Worm (Caenorhabditis elegans) whole organism, L3 larva: Measurements from ENCODE around the gene egl-46.

Experiments used
- R02D3.7 ChIP-seq: fragments of 150-350 bp; optimal IDR thresholded peaks from 2 replicates; lab custom pipeline; 2014; ENCODE audit warnings: missing biosample characterization, missing genetic modification characterization
- aly-2 ChIP-seq: fragments of 150-350 bp; optimal IDR thresholded peaks from 2 replicates; lab custom pipeline; 2014; ENCODE audit warnings: missing biosample characterization, missing genetic modification characterization
- ama-1 ChIP-seq: fragments of 150-350 bp; optimal IDR thresholded peaks from 2 replicates; lab custom pipeline; 2018
- ceh-16 ChIP-seq: sonication (generic microtip); optimal IDR thresholded peaks from 2 replicates; lab custom pipeline; 2017; ENCODE audit warnings: missing biosample characterization, missing genetic modification characterization
- ceh-28 ChIP-seq: fragments of 150-350 bp; optimal IDR thresholded peaks from 2 replicates; lab custom pipeline; 2014; ENCODE audit warnings: missing biosample characterization, missing genetic modification reagents, missing genetic modification characterization
- ceh-82 ChIP-seq: fragments of 150-350 bp; optimal IDR thresholded peaks from 2 replicates; lab custom pipeline; 2014; ENCODE audit warnings: missing biosample characterization, missing genetic modification characterization
- daf-12 ChIP-seq: fragments of 150-350 bp; optimal IDR thresholded peaks from 2 replicates; lab custom pipeline; 2014; ENCODE audit warnings: missing biosample characterization, missing genetic modification reagents, missing genetic modification characterization
- egl-5 ChIP-seq: fragments of 150-350 bp; optimal IDR thresholded peaks from 2 replicates; lab custom pipeline; 2017; ENCODE audit warnings: missing biosample characterization, missing genetic modification reagents, missing genetic modification characterization, inconsistent platforms
- elt-1 ChIP-seq: fragments of 150-350 bp; optimal IDR thresholded peaks from 2 replicates; lab custom pipeline; 2014; ENCODE audit warnings: missing biosample characterization, missing genetic modification characterization
- elt-2 ChIP-seq: sonication (generic microtip); optimal IDR thresholded peaks from 2 replicates; lab custom pipeline; 2016; ENCODE audit warnings: missing genetic modification reagents, mild to moderate bottlenecking, missing genetic modification characterization, missing compliant biosample characterization
- elt-3 ChIP-seq, 3 experiments: fragments of 150-350 bp in 1 of 3; sonication (generic microtip) in 2 of 3; optimal IDR thresholded peaks; 2 replicates in 2 of 3; 4 replicates in 1 of 3; lab custom pipeline; 2014 to 2017; ENCODE audit warnings: missing biosample characterization in 3 of 3, missing genetic modification characterization in 3 of 3
- eor-1 ChIP-seq, 2 experiments: fragments of 150-350 bp; optimal IDR thresholded peaks; 2 replicates each; lab custom pipeline; 2014 to 2018; ENCODE audit warnings: missing biosample characterization in 2 of 2, missing genetic modification characterization in 2 of 2
- fkh-10 ChIP-seq: sonication (generic microtip); optimal IDR thresholded peaks from 2 replicates; lab custom pipeline; 2017; ENCODE audit warnings: missing biosample characterization, missing genetic modification reagents, missing genetic modification characterization
- fos-1 ChIP-seq: fragments of 150-350 bp; optimal IDR thresholded peaks from 2 replicates; lab custom pipeline; 2014; ENCODE audit warnings: missing biosample characterization, missing genetic modification characterization
- hmg-11 ChIP-seq: sonication (generic microtip); optimal IDR thresholded peaks from 2 replicates; lab custom pipeline; 2016; ENCODE audit warnings: missing genetic modification characterization, missing compliant biosample characterization
- jun-1 ChIP-seq: fragments of 150-350 bp; optimal IDR thresholded peaks from 2 replicates; lab custom pipeline; 2014; ENCODE audit warnings: missing biosample characterization, missing genetic modification reagents, missing genetic modification characterization
- lin-15B ChIP-seq: fragments of 150-350 bp; optimal IDR thresholded peaks from 2 replicates; lab custom pipeline; 2014; ENCODE audit warnings: missing biosample characterization, missing genetic modification characterization
- lin-39 ChIP-seq: fragments of 150-350 bp; optimal IDR thresholded peaks from 2 replicates; lab custom pipeline; 2018; ENCODE audit warnings: missing biosample characterization, missing genetic modification reagents, missing genetic modification characterization
- lsy-12 ChIP-seq: sonication (generic microtip); optimal IDR thresholded peaks from 2 replicates; lab custom pipeline; 2016; ENCODE audit warnings: mild to moderate bottlenecking, missing genetic modification characterization, missing compliant biosample characterization
- nfya-1 ChIP-seq: sonication (generic microtip); optimal IDR thresholded peaks from 2 replicates; lab custom pipeline; 2017; ENCODE audit warnings: missing genetic modification characterization, mild to moderate bottlenecking, missing compliant biosample characterization, antibody characterized with exemption, moderate library complexity; ENCODE audit not compliant: insufficient read depth
- nhr-11 ChIP-seq: fragments of 150-350 bp; optimal IDR thresholded peaks from 2 replicates; lab custom pipeline; 2014; ENCODE audit warnings: missing biosample characterization, missing genetic modification characterization
- nhr-12 ChIP-seq: fragments of 150-350 bp; optimal IDR thresholded peaks from 2 replicates; lab custom pipeline; 2014; ENCODE audit warnings: missing biosample characterization, missing genetic modification characterization
- nhr-23 ChIP-seq: fragments of 150-350 bp; optimal IDR thresholded peaks from 2 replicates; lab custom pipeline; 2014; ENCODE audit warnings: missing biosample characterization, missing genetic modification reagents, missing genetic modification characterization
- nhr-25 ChIP-seq: sonication (generic microtip); optimal IDR thresholded peaks from 2 replicates; lab custom pipeline; 2017; ENCODE audit warnings: missing biosample characterization, missing genetic modification characterization
- nhr-43 ChIP-seq: sonication (generic microtip); optimal IDR thresholded peaks from 2 replicates; lab custom pipeline; 2016; ENCODE audit warnings: mild to moderate bottlenecking, missing genetic modification characterization, missing compliant biosample characterization; ENCODE audit not compliant: poor library complexity, severe bottlenecking
- nhr-76 ChIP-seq: fragments of 150-350 bp; sonication (generic microtip); optimal IDR thresholded peaks from 5 replicates; lab custom pipeline; 2014; ENCODE audit warnings: missing biosample characterization, missing genetic modification characterization
- nhr-77 ChIP-seq: fragments of 150-350 bp; optimal IDR thresholded peaks from 2 replicates; lab custom pipeline; 2014; ENCODE audit warnings: missing biosample characterization, missing genetic modification characterization
- pha-4 ChIP-seq: fragments of 150-350 bp; optimal IDR thresholded peaks from 2 replicates; lab custom pipeline; 2014; ENCODE audit warnings: missing biosample characterization, missing genetic modification reagents, missing genetic modification characterization
- pqm-1 ChIP-seq: fragments of 150-350 bp; optimal IDR thresholded peaks from 2 replicates; lab custom pipeline; 2017; ENCODE audit warnings: missing biosample characterization, missing genetic modification characterization, inconsistent platforms
- skn-1 ChIP-seq: fragments of 150-350 bp; optimal IDR thresholded peaks from 2 replicates; lab custom pipeline; 2014; ENCODE audit warnings: missing biosample characterization, missing genetic modification characterization
- snpc-4 ChIP-seq: fragments of 150-350 bp; optimal IDR thresholded peaks from 2 replicates; lab custom pipeline; 2014; ENCODE audit warnings: missing biosample characterization, missing genetic modification characterization
- tbx-2 ChIP-seq: sonication (generic microtip); optimal IDR thresholded peaks from 2 replicates; lab custom pipeline; 2016; ENCODE audit warnings: mild to moderate bottlenecking, missing genetic modification characterization, missing compliant biosample characterization
- unc-39 ChIP-seq: sonication (generic microtip); optimal IDR thresholded peaks from 4 replicates; lab custom pipeline; 2017; ENCODE audit warnings: missing biosample characterization, missing genetic modification characterization
- unc-62 ChIP-seq: fragments of 150-350 bp; sonication (generic microtip); optimal IDR thresholded peaks from 4 replicates; lab custom pipeline; 2014; ENCODE audit warnings: missing biosample characterization, missing genetic modification reagents, missing genetic modification characterization
- ztf-4 ChIP-seq: fragments of 150-350 bp; optimal IDR thresholded peaks from 2 replicates; lab custom pipeline; 2014; ENCODE audit warnings: missing biosample characterization, missing genetic modification characterization

The egl-46 gene

ce11 chrV:6658765-6659164 is 22.6 kb downstream of the egl-46 start:
- peak; percentile 85 for TF ChIP-seq ceh-82
- TF ChIP-seq fos-1 (tag; lab: Kevin White, UChicago): no peak
- TF ChIP-seq daf-12: no peak
- TF ChIP-seq skn-1 (tag; lab: Kevin White, UChicago): no peak
- TF ChIP-seq lin-39 (tag; lab: Kevin White, UChicago): peak; percentile 86
- peak; percentile 83 for TF ChIP-seq hmg-11 (tag; lab: Kevin White, UChicago)
- TF ChIP-seq nfya-1 (tag; lab: Kevin White, UChicago): peak; percentile 57
- no peak for TF ChIP-seq unc-39
- TF ChIP-seq ztf-4 (tag; lab: Kevin White, UChicago): no peak
- peak; percentile 9 for TF ChIP-seq unc-62 (GFP tag; lab: Kevin White, UChicago)
- TF ChIP-seq ceh-28 (tag; lab: Kevin White, UChicago): no peak
- no peak for TF ChIP-seq nhr-25 (tag; lab: Kevin White, UChicago)
- peak; percentile 81 for TF ChIP-seq snpc-4 (tag; lab: Kevin White, UChicago)
- TF ChIP-seq R02D3.7: no peak
- TF ChIP-seq tbx-2 (tag; lab: Kevin White, UChicago): peak; percentile 5
- TF ChIP-seq lin-15B: peak; percentile 52

DNA sequence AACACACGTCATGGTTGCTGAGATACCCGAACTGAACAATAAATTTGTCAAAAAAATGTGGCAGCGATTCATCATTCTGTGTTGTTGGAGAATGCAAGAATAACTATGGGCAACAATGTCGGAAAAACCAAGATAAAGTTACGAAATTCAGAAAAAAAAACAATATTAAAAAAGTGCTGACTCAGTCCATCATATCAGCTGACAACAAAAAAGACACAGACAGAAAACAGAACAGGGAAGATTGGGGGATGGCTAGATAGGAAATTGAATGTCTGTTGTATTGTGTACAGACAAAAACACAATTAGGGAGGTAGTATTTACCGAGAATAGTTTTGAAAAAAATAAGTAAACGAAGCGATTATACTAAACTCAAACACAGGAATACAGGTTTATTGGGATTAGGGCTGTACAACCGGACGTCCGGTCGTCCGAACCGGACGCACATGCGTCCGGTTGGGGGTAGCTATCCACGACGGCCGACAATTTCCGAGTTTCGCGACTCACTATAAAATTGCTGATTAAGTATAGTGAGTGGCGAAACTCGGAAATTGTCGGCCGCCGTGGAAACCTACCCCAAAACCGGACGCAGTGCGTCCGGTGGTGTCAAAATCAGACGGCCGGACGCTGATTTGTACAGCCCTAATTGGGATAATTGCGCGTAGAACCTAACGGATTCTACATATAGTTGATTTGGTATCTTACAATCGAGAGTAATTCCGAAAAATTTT is 23.7 kb downstream of the egl-46 start:
- no peak for TF ChIP-seq eor-1 (tag; optimal IDR thresholded peaks at IDR 0.05; lab: Kevin White, UChicago)
- TF ChIP-seq elt-2 (tag; lab: Kevin White, UChicago): peak; percentile 12
- peak; percentile 7 for TF ChIP-seq ceh-28 (tag; lab: Kevin White, UChicago)
- TF ChIP-seq pha-4: peak; percentile 59

ce11 chrV:6656451-6657115 is 24.8 kb downstream of the egl-46 start, which contains the start of gene snb-1:
TSS of gene snb-1 (minus strand) at chrV:6656501.
- TF ChIP-seq nfya-1 (tag; lab: Kevin White, UChicago): peak; percentile 68
- TF ChIP-seq nhr-76: no peak
- TF ChIP-seq ceh-28 (tag; lab: Kevin White, UChicago): peak; percentile 95
- peak; percentile 35 for TF ChIP-seq skn-1 (tag; lab: Kevin White, UChicago)
- peak; percentile 35 for TF ChIP-seq egl-5 (tag; lab: Kevin White, UChicago)
- no peak for TF ChIP-seq hmg-11 (tag; lab: Kevin White, UChicago)
- no peak for TF ChIP-seq elt-1 (tag; lab: Kevin White, UChicago)
- peak; percentile 42 for TF ChIP-seq jun-1 (tag; lab: Kevin White, UChicago)
- TF ChIP-seq nhr-11 (tag; lab: Kevin White, UChicago): no peak
- TF ChIP-seq R02D3.7: no peak
- no peak for TF ChIP-seq ama-1 (lab: Kevin White, UChicago)
- peak; percentile 12 for TF ChIP-seq ztf-4 (tag; lab: Kevin White, UChicago)
- TF ChIP-seq daf-12: no peak
- TF ChIP-seq nhr-12 (tag; lab: Kevin White, UChicago): no peak
- no peak for TF ChIP-seq aly-2 (tag; lab: Kevin White, UChicago)
- TF ChIP-seq pha-4: peak; percentile 69
- TF ChIP-seq ceh-16: no peak
- TF ChIP-seq elt-3 (tag; optimal IDR thresholded peaks at IDR 0.05; lab: Kevin White, UChicago): no peak
- peak; percentile 80 for TF ChIP-seq nhr-25 (tag; lab: Kevin White, UChicago)
- no peak for TF ChIP-seq eor-1 (tag; optimal IDR thresholded peaks at IDR 0.05; lab: Kevin White, UChicago)
- TF ChIP-seq nhr-77 (tag; lab: Kevin White, UChicago): peak; percentile 12
- no peak for TF ChIP-seq fos-1 (tag; lab: Kevin White, UChicago)
- peak; percentile 29 for TF ChIP-seq lin-39 (tag; lab: Kevin White, UChicago)
- no peak for TF ChIP-seq tbx-2 (tag; lab: Kevin White, UChicago)
- TF ChIP-seq fkh-10 (GFP tag; lab: Kevin White, UChicago): no peak
- TF ChIP-seq nhr-23 (tag; lab: Kevin White, UChicago): peak; percentile 97
- TF ChIP-seq lin-15B: peak; percentile 34
- peak; percentile 13 for TF ChIP-seq nhr-43 (tag; lab: Kevin White, UChicago)
- TF ChIP-seq pqm-1 (tag; lab: Kevin White, UChicago): peak; percentile 54
- TF ChIP-seq snpc-4 (tag; lab: Kevin White, UChicago): peak; percentile 6
- peak; percentile 34 for TF ChIP-seq lsy-12 (tag; lab: Kevin White, UChicago)
- TF ChIP-seq elt-2 (tag; lab: Kevin White, UChicago): peak; percentile 23
- TF ChIP-seq ceh-82: peak; percentile 86
